Worm (Caenorhabditis elegans): ENCODE measurements around the gene rbx-1.

- TF ChIP-seq madf-6 (GFP tag; IDR thresholded peaks at IDR 0.05) (no peak), B0035.1 (tag; optimal IDR thresholded peaks at IDR 0.05) (no peak), F55B11.4 (tag; optimal IDR thresholded peaks at IDR 0.05; ENCODE audit: borderline replicate concordance, insufficient read depth) (no peak), him-1 (tag; optimal IDR thresholded peaks at IDR 0.05) (no peak)
Measured at ce11 chrV:9679166-9679565, 11.2 kb downstream of the rbx-1 start, which contains the start of gene ZK287.9.

Measured in whole organism, young adult.